Worm (Caenorhabditis elegans) whole organism, L4 larva: Measurements from ENCODE around the gene ugt-16.

ENCODE experiments used
- ZK337.2 ChIP-seq: fragments of 200-800 bp; sonication (Bioruptor generic); IDR thresholded peaks from 2 replicates; pipeline ENCODE4 v1.3.6; 2022; ENCODE audit warnings: missing genetic modification reagents, missing genetic modification characterization, missing compliant biosample characterization
- lin-29 ChIP-seq: fragments of 200-800 bp; sonication (Bioruptor generic); IDR thresholded peaks from 2 replicates; pipeline ENCODE4 v1.3.6; 2022; ENCODE audit warnings: missing genetic modification reagents, missing genetic modification characterization, missing compliant biosample characterization
- snpc-4 ChIP-seq: fragments of 150-350 bp; optimal IDR thresholded peaks from 2 replicates; lab custom pipeline; 2014; ENCODE audit warnings: missing biosample characterization, missing genetic modification characterization

ce11 chrV:12787026-12787425 lies 37.8 kb upstream of the ugt-16 start, which contains the start of gene fkb-4:
- TF ChIP-seq lin-29 (no peak), ZK337.2 (GFP tag; lab: Robert Waterston, UW) (no peak), snpc-4 (tag; lab: Kevin White, UChicago) (no peak)
